Worm (Caenorhabditis elegans): ENCODE data around the gene ugt-11.
A peak's percentile ranks its signal among the peaks of the same experiment; 100 is the strongest.

Gene ugt-11

ce11 chrV:4850446-4850845 is 44.4 kb downstream of the ugt-11 start:
- TF ChIP-seq egl-13 (tag; optimal IDR thresholded peaks at IDR 0.05): peak; percentile 55
- TF ChIP-seq fkh-4 (tag; optimal IDR thresholded peaks at IDR 0.05; ENCODE audit: borderline replicate concordance): no peak
- TF ChIP-seq dsc-1 (tag; optimal IDR thresholded peaks at IDR 0.05): peak; percentile 86

- peak; percentile 27 for TF ChIP-seq mep-1 (tag; optimal IDR thresholded peaks at IDR 0.05)
- peak; percentile 6 for TF ChIP-seq nhr-90 (tag; optimal IDR thresholded peaks at IDR 0.05; ENCODE audit: poor library complexity)
- no peak for TF ChIP-seq nhr-11 (tag; optimal IDR thresholded peaks at IDR 0.05)
- no peak for TF ChIP-seq elt-3 (tag; optimal IDR thresholded peaks at IDR 0.05)
- no peak for TF ChIP-seq hpl-2 (GFP tag; optimal IDR thresholded peaks at IDR 0.05)
- TF ChIP-seq snu-23 (GFP tag; optimal IDR thresholded peaks at IDR 0.05): peak; percentile 12
- peak; percentile 63 for TF ChIP-seq lin-14 (GFP tag; optimal IDR thresholded peaks at IDR 0.05)
- TF ChIP-seq nhr-71 (tag; optimal IDR thresholded peaks at IDR 0.05): peak; percentile 4
- TF ChIP-seq egl-27 (tag; optimal IDR thresholded peaks at IDR 0.05): no peak
- peak in 1 of 2 experiments; percentile 28 for TF ChIP-seq lin-35 (GFP tag; optimal IDR thresholded peaks at IDR 0.05)
- TF ChIP-seq skn-1 (tag; optimal IDR thresholded peaks at IDR 0.05): no peak
Observed at ce11 chrV:4847424-4847823, 47.4 kb downstream of the ugt-11 start, which contains the start of gene abhd-5.1. Gene abhd-5.1, plus strand, starts transcription at chrV:4847653.

DNA sequence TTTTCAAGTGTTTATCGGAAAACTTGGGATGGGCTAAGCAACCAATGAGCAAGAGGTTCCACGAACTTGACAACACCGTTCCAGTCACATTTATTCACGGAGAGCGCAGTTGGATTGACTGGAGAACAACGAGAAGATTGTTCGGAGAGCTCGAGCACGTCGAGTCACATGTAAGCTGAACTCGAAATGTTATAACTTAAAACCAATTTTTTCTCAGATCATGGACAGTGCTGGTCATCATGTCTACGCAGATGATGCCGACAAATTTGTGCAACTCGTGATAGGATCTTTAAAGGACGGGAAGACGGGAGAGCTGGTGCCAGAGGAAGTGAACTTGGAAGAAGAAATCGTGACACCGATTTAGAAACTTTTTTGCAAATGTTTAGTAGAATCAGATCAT is 48.4 kb downstream of the ugt-11 start:
- TF ChIP-seq zag-1 (tag; optimal IDR thresholded peaks at IDR 0.05): no peak
- TF ChIP-seq nhr-12 (tag; optimal IDR thresholded peaks at IDR 0.05): no peak
- no peak for TF ChIP-seq efl-1 (optimal IDR thresholded peaks at IDR 0.05)
- TF ChIP-seq efl-1 (GFP tag; optimal IDR thresholded peaks at IDR 0.05 in 1 of 2): peak in 1 of 2 experiments; percentile 32
- no peak for TF ChIP-seq nhr-11 (tag; optimal IDR thresholded peaks at IDR 0.05)

ce11 chrV:4844591-4844990 is 50.3 kb downstream of the ugt-11 start, which contains the start of gene abhd-5.2:
Gene abhd-5.2, plus strand, starts transcription at chrV:4844685.
- peak; percentile 9 for TF ChIP-seq C16A3.4 (tag; optimal IDR thresholded peaks at IDR 0.05)
- no peak for TF ChIP-seq efl-3 (GFP tag; optimal IDR thresholded peaks at IDR 0.05)
- TF ChIP-seq zip-4 (GFP tag; optimal IDR thresholded peaks at IDR 0.05): peak; percentile 97
- no peak for TF ChIP-seq lir-3 (tag; optimal IDR thresholded peaks at IDR 0.05; ENCODE audit: poor library complexity)
- TF ChIP-seq hlh-17 (GFP tag; optimal IDR thresholded peaks at IDR 0.05; ENCODE audit: borderline replicate concordance): no peak
- no peak for TF ChIP-seq grh-1 (GFP tag; IDR thresholded peaks at IDR 0.05)
- peak; percentile 89 for TF ChIP-seq lin-14 (GFP tag; optimal IDR thresholded peaks at IDR 0.05)
- no peak for TF ChIP-seq ceh-63 (GFP tag; optimal IDR thresholded peaks at IDR 0.05)
- no peak for TF ChIP-seq sptf-1 (tag; optimal IDR thresholded peaks at IDR 0.05)
- TF ChIP-seq nhr-237 (tag; optimal IDR thresholded peaks at IDR 0.05): peak; percentile 63
- TF ChIP-seq ceh-8 (GFP tag; optimal IDR thresholded peaks at IDR 0.05): no peak
- no peak for TF ChIP-seq ets-5 (GFP tag; IDR thresholded peaks at IDR 0.05)
- peak; percentile 14 for TF ChIP-seq xbp-1 (tag; optimal IDR thresholded peaks at IDR 0.05)
- TF ChIP-seq elt-2 (tag; optimal IDR thresholded peaks at IDR 0.05): no peak
- TF ChIP-seq dsc-1 (tag; optimal IDR thresholded peaks at IDR 0.05): peak; percentile 7
- TF ChIP-seq vab-15 (tag; optimal IDR thresholded peaks at IDR 0.05): no peak
- no peak for TF ChIP-seq alr-1 (tag; optimal IDR thresholded peaks at IDR 0.05; ENCODE audit: borderline replicate concordance)
- TF ChIP-seq skn-1 (tag; optimal IDR thresholded peaks at IDR 0.05): peak; percentile 79
- TF ChIP-seq nhr-71 (tag; optimal IDR thresholded peaks at IDR 0.05): peak; percentile 79
- TF ChIP-seq aly-2 (tag; optimal IDR thresholded peaks at IDR 0.05): no peak
- TF ChIP-seq lsy-2 (tag; optimal IDR thresholded peaks at IDR 0.05): peak; percentile 39 to 55
- no peak for TF ChIP-seq ces-1 (GFP tag; optimal IDR thresholded peaks at IDR 0.05)
- no peak for TF ChIP-seq ztf-4 (tag; optimal IDR thresholded peaks at IDR 0.05)
- peak; percentile 32 for TF ChIP-seq swsn-7 (tag; optimal IDR thresholded peaks at IDR 0.05)
- TF ChIP-seq fkh-10 (GFP tag; optimal IDR thresholded peaks at IDR 0.05): no peak
- no peak for TF ChIP-seq sox-4 (tag; optimal IDR thresholded peaks at IDR 0.05)
- TF ChIP-seq nhr-76 (tag; optimal IDR thresholded peaks at IDR 0.05): no peak
- no peak for TF ChIP-seq fkh-4 (tag; optimal IDR thresholded peaks at IDR 0.05; ENCODE audit: borderline replicate concordance)
- TF ChIP-seq nhr-90 (tag; optimal IDR thresholded peaks at IDR 0.05; ENCODE audit: poor library complexity): peak; percentile 21
- peak; percentile 53 for TF ChIP-seq rnt-1 (tag; optimal IDR thresholded peaks at IDR 0.05)
- TF ChIP-seq blmp-1 (tag; optimal IDR thresholded peaks at IDR 0.05): no peak
- no peak for TF ChIP-seq unc-98 (GFP tag; IDR thresholded peaks at IDR 0.05)
- no peak; the same call in 1 of the 2 replicates for TF ChIP-seq nhr-19 (GFP tag; conservative IDR thresholded peaks at IDR 0.05)
- TF ChIP-seq nhr-85 (tag): peak; percentile 16
- no peak for TF ChIP-seq tlp-1 (tag; optimal IDR thresholded peaks at IDR 0.05)

Data from whole organism, L1 larva.